Fruit fly (Drosophila melanogaster) whole organism, embryonic: ENCODE data around the gene CG43049.

Experiments used
- Ada2b ChIP-seq: fragments of 200-800 bp; sonication (Bioruptor generic); IDR thresholded peaks from 2 replicates; pipeline ENCODE4 v1.3.6; 2022; ENCODE audit warnings: missing biosample characterization, missing genetic modification characterization
- CG10565 ChIP-seq: fragments of 200-800 bp; sonication (Bioruptor generic); optimal IDR thresholded peaks from 3 replicates; lab custom pipeline; 2016; ENCODE audit warnings: missing biosample characterization, mild to moderate bottlenecking, missing genetic modification characterization
- CG11085 ChIP-seq: fragments of 200-800 bp; sonication (Bioruptor generic); IDR thresholded peaks from 2 replicates; pipeline ENCODE4 v1.3.6; 2022; ENCODE audit warnings: missing biosample characterization, missing genetic modification characterization
- CG11696 ChIP-seq: fragments of 200-800 bp; sonication (Bioruptor generic); IDR thresholded peaks from 2 replicates; pipeline ENCODE4 v1.3.6; 2022; ENCODE audit warnings: missing biosample characterization, missing genetic modification characterization
- CG15011 ChIP-seq: fragments of 200-800 bp; sonication (Bioruptor generic); optimal IDR thresholded peaks from 3 replicates; lab custom pipeline; 2018; ENCODE audit warnings: missing biosample characterization, mild to moderate bottlenecking, missing genetic modification characterization
- CG17361 ChIP-seq: fragments of 200-800 bp; sonication (Bioruptor generic); IDR thresholded peaks from 3 replicates; pipeline ENCODE4 v1.3.6; 2022; ENCODE audit warnings: missing biosample characterization, missing genetic modification characterization
- CG31441 ChIP-seq: fragments of 200-800 bp; sonication (Bioruptor generic); IDR thresholded peaks from 2 replicates; pipeline ENCODE4 v1.3.6; 2022; ENCODE audit warnings: missing biosample characterization, missing genetic modification characterization
- CG34224 ChIP-seq: fragments of 200-800 bp; sonication (Bioruptor generic); IDR thresholded peaks from 3 replicates; pipeline ENCODE4 v1.3.6; 2022; ENCODE audit warnings: missing biosample characterization, missing genetic modification characterization; ENCODE audit not compliant: partially characterized antibody
- CG34376 ChIP-seq: fragments of 200-800 bp; sonication (Bioruptor generic); optimal IDR thresholded peaks from 2 replicates; lab custom pipeline; 2018; ENCODE audit warnings: missing biosample characterization, mild to moderate bottlenecking, missing genetic modification characterization
- CG6175 ChIP-seq: fragments of 200-800 bp; sonication (Bioruptor generic); IDR thresholded peaks from 3 replicates; pipeline ENCODE4 v1.3.6; 2022; ENCODE audit warnings: missing biosample characterization, missing genetic modification characterization
- CG6791 ChIP-seq: fragments of 200-800 bp; sonication (Bioruptor generic); IDR thresholded peaks from 3 replicates; pipeline ENCODE4 v1.3.6; 2022; ENCODE audit warnings: missing biosample characterization, missing genetic modification characterization; ENCODE audit not compliant: partially characterized antibody
- CG8478 ChIP-seq: fragments of >200 bp; optimal IDR thresholded peaks from 2 replicates; lab custom pipeline; 2018
- Dll ChIP-seq: fragments of 200-800 bp; sonication (Bioruptor generic); IDR thresholded peaks from 4 replicates; pipeline ENCODE4 v1.3.6; 2022; ENCODE audit warnings: missing biosample characterization, missing genetic modification characterization; ENCODE audit not compliant: partially characterized antibody
- Elba2 ChIP-seq: fragments of 200-800 bp; sonication (Bioruptor generic); optimal IDR thresholded peaks from 3 replicates; lab custom pipeline; 2016; ENCODE audit warnings: missing biosample characterization, missing genetic modification characterization
- Ets97D ChIP-seq: fragments of 200-800 bp; sonication (Bioruptor generic); optimal IDR thresholded peaks from 3 replicates; lab custom pipeline; 2016; ENCODE audit warnings: missing biosample characterization, missing genetic modification characterization
- Lpt ChIP-seq: fragments of >200 bp; optimal IDR thresholded peaks from 2 replicates; lab custom pipeline; 2018; ENCODE audit warnings: missing biosample characterization, missing genetic modification characterization
- Mes4 ChIP-seq: fragments of 200-800 bp; sonication (Bioruptor generic); optimal IDR thresholded peaks from 2 replicates; lab custom pipeline; 2016; ENCODE audit warnings: missing biosample characterization, missing genetic modification characterization
- Nf-YC ChIP-seq: fragments of 200-800 bp; optimal IDR thresholded peaks from 3 replicates; lab custom pipeline; 2019; ENCODE audit warnings: missing biosample characterization, mild to moderate bottlenecking, missing genetic modification characterization, moderate library complexity
- PHDP ChIP-seq: fragments of 200-800 bp; sonication (Bioruptor generic); optimal IDR thresholded peaks from 3 replicates; lab custom pipeline; 2018; ENCODE audit warnings: missing biosample characterization, mild to moderate bottlenecking, missing genetic modification characterization, moderate library complexity
- Rfx ChIP-seq: fragments of 200-800 bp; sonication (Bioruptor generic); IDR thresholded peaks from 2 replicates; pipeline ENCODE4 v1.3.6; 2022; ENCODE audit warnings: missing biosample characterization, missing genetic modification characterization
- Sry-δ ChIP-seq: fragments of 200-800 bp; sonication (Bioruptor generic); optimal IDR thresholded peaks from 2 replicates; lab custom pipeline; 2016; ENCODE audit warnings: missing biosample characterization, missing genetic modification characterization
- amos ChIP-seq: fragments of 200-800 bp; sonication (Bioruptor generic); IDR thresholded peaks from 2 replicates; pipeline ENCODE4 v1.3.6; 2022; ENCODE audit warnings: missing biosample characterization, missing genetic modification characterization; ENCODE audit not compliant: partially characterized antibody
- chif ChIP-seq, 2 experiments: fragments of 200-800 bp; sonication (Bioruptor generic); optimal IDR thresholded peaks; 3 replicates each; lab custom pipeline; 2016; ENCODE audit warnings: missing biosample characterization in 2 of 2, missing genetic modification characterization in 2 of 2
- chm ChIP-seq: fragments of 200-800 bp; sonication (Bioruptor generic); IDR thresholded peaks from 2 replicates; pipeline ENCODE4 v1.3.6; 2022; ENCODE audit warnings: missing biosample characterization, missing genetic modification characterization
- chn ChIP-seq: fragments of 200-800 bp; sonication (Bioruptor generic); optimal IDR thresholded peaks from 2 replicates; lab custom pipeline; 2016; ENCODE audit warnings: missing biosample characterization, missing genetic modification characterization
- crp ChIP-seq, 2 experiments: fragments of 200-800 bp; sonication (Bioruptor generic); optimal IDR thresholded peaks; 2 replicates in 1 of 2; 3 replicates in 1 of 2; lab custom pipeline; 2017; ENCODE audit warnings: missing biosample characterization in 2 of 2, missing genetic modification characterization in 2 of 2, mild to moderate bottlenecking in 1 of 2, moderate library complexity in 1 of 2
- dmrt99B ChIP-seq: fragments of 200-800 bp; sonication (Bioruptor generic); optimal IDR thresholded peaks from 2 replicates; lab custom pipeline; 2018; ENCODE audit warnings: missing biosample characterization, mild to moderate bottlenecking, missing genetic modification characterization, moderate library complexity
- exex ChIP-seq: fragments of 200-800 bp; sonication (Bioruptor generic); optimal IDR thresholded peaks from 4 replicates; lab custom pipeline; 2018; ENCODE audit warnings: missing biosample characterization, mild to moderate bottlenecking, missing genetic modification characterization, moderate library complexity
- ftz-f1 ChIP-seq: fragments of 200-800 bp; sonication (Bioruptor generic); optimal IDR thresholded peaks from 2 replicates; lab custom pipeline; 2016; ENCODE audit warnings: missing biosample characterization, missing genetic modification characterization
- gcm ChIP-seq: fragments of 200-800 bp; sonication (Bioruptor generic); optimal IDR thresholded peaks from 2 replicates; lab custom pipeline; 2019; ENCODE audit warnings: missing biosample characterization, mild to moderate bottlenecking, missing genetic modification characterization, moderate library complexity
- gcm2 ChIP-seq: fragments of 200-800 bp; sonication (Bioruptor generic); optimal IDR thresholded peaks from 2 replicates; lab custom pipeline; 2016; ENCODE audit warnings: missing biosample characterization, missing genetic modification characterization
- grn ChIP-seq: fragments of 200-800 bp; sonication (Bioruptor generic); optimal IDR thresholded peaks from 3 replicates; lab custom pipeline; 2017; ENCODE audit warnings: missing biosample characterization, missing genetic modification characterization
- gro ChIP-seq: fragments of 200-800 bp; sonication (Bioruptor generic); optimal IDR thresholded peaks from 2 replicates; lab custom pipeline; 2016; ENCODE audit warnings: missing biosample characterization, missing genetic modification characterization
- h ChIP-seq: fragments of >200 bp; optimal IDR thresholded peaks from 2 replicates; lab custom pipeline; 2017
- hkb ChIP-seq, 2 experiments: fragments of 200-800 bp in 1 of 2; fragments of >200 bp in 1 of 2; sonication (Bioruptor generic) in 1 of 2; IDR thresholded peaks in 1 of 2; optimal IDR thresholded peaks in 1 of 2; 2 replicates each; pipeline versions ENCODE4 v1.3.6 to Lab custom; 2017 to 2022; ENCODE audit warnings: missing biosample characterization in 1 of 2, missing genetic modification characterization in 1 of 2
- jumu ChIP-seq: fragments of 200-800 bp; sonication (Bioruptor generic); optimal IDR thresholded peaks from 3 replicates; lab custom pipeline; 2016; ENCODE audit warnings: missing biosample characterization, missing genetic modification characterization
- klu ChIP-seq: fragments of 200-800 bp; sonication (Bioruptor generic); IDR thresholded peaks from 2 replicates; pipeline ENCODE4 v1.3.6; 2022; ENCODE audit warnings: missing biosample characterization, missing genetic modification characterization
- kni ChIP-seq: fragments of 200-800 bp; sonication (Bioruptor generic); optimal IDR thresholded peaks from 3 replicates; lab custom pipeline; 2017; ENCODE audit warnings: mild to moderate bottlenecking, missing biosample characterization, missing genetic modification reagents, missing genetic modification characterization
- lbe ChIP-seq: fragments of 200-800 bp; sonication (Bioruptor generic); optimal IDR thresholded peaks from 2 replicates; lab custom pipeline; 2016; ENCODE audit warnings: missing biosample characterization, mild to moderate bottlenecking, missing genetic modification characterization
- phol ChIP-seq: fragments of 200-800 bp; sonication (Bioruptor generic); optimal IDR thresholded peaks from 3 replicates; lab custom pipeline; 2018; ENCODE audit warnings: missing biosample characterization, mild to moderate bottlenecking, missing genetic modification characterization, moderate library complexity
- pros ChIP-seq: fragments of 200-800 bp; sonication (Bioruptor generic); optimal IDR thresholded peaks from 3 replicates; lab custom pipeline; 2019; ENCODE audit warnings: missing biosample characterization, mild to moderate bottlenecking, missing genetic modification characterization, moderate library complexity
- pzg ChIP-seq: fragments of 200-800 bp; sonication (Bioruptor generic); optimal IDR thresholded peaks from 3 replicates; lab custom pipeline; 2018; ENCODE audit warnings: missing biosample characterization, mild to moderate bottlenecking, missing genetic modification characterization, moderate library complexity
- rib ChIP-seq: fragments of 200-800 bp; sonication (Bioruptor generic); IDR thresholded peaks from 2 replicates; pipeline ENCODE4 v1.3.6; 2022; ENCODE audit warnings: missing biosample characterization, missing genetic modification characterization
- row ChIP-seq: fragments of 200-800 bp; sonication (Bioruptor generic); IDR thresholded peaks from 3 replicates; pipeline ENCODE4 v1.3.6; 2022; ENCODE audit warnings: missing biosample characterization, missing genetic modification characterization
- tap ChIP-seq: fragments of 200-800 bp; optimal IDR thresholded peaks from 3 replicates; lab custom pipeline; 2019; ENCODE audit warnings: missing biosample characterization, mild to moderate bottlenecking, missing genetic modification characterization, moderate library complexity
- tna ChIP-seq: fragments of 200-800 bp; sonication (Bioruptor generic); IDR thresholded peaks from 2 replicates; pipeline ENCODE4 v1.3.6; 2022; ENCODE audit warnings: missing biosample characterization, missing genetic modification characterization; ENCODE audit not compliant: partially characterized antibody
- toy ChIP-seq: fragments of 200-800 bp; sonication (Bioruptor generic); IDR thresholded peaks from 2 replicates; pipeline ENCODE4 v1.3.6; 2022; ENCODE audit warnings: missing biosample characterization, missing genetic modification characterization
- ttk ChIP-seq: fragments of 200-800 bp; sonication (Bioruptor generic); IDR thresholded peaks from 2 replicates; pipeline ENCODE4 v2.1.2; 2022; ENCODE audit warnings: missing biosample characterization, missing genetic modification characterization
- yki ChIP-seq: fragments of >200 bp; optimal IDR thresholded peaks from 3 replicates; lab custom pipeline; 2018

Gene CG43049

dm6 chr3L:18890283-18891175, 34.4 kb upstream of the CG43049 start, which contains the start of gene CG3961 (continued):
- TF ChIP-seq CG8478 (lab: Kevin White, UChicago): no peak
- peak; percentile 63 for TF ChIP-seq CG11696 (GFP tag; lab: Robert Waterston, UW)
- TF ChIP-seq Ada2b: peak; percentile 80
- TF ChIP-seq toy: peak; percentile 69; the same call in 1 of the 2 replicates
- peak; percentile 84 for TF ChIP-seq CG34376 (GFP tag; lab: Kevin White, UChicago)
- TF ChIP-seq yki (lab: Kevin White, UChicago): peak; percentile 49
- TF ChIP-seq CG31441 (GFP tag; lab: Robert Waterston, UW): peak; percentile 99
- peak; percentile 83; the same call in 1 of the 2 replicates for TF ChIP-seq chm (GFP tag; lab: Robert Waterston, UW)
- TF ChIP-seq Rfx (GFP tag; lab: Robert Waterston, UW): peak; percentile 82; the same call in 1 of the 2 replicates
- TF ChIP-seq Elba2 (GFP tag; lab: Kevin White, UChicago): no peak
- TF ChIP-seq dmrt99B (tag; lab: Kevin White, UChicago): peak; percentile 99
- peak; percentile 89 for TF ChIP-seq Nf-YC (tag; lab: Kevin White, UChicago)
- TF ChIP-seq CG17361 (GFP tag; lab: Robert Waterston, UW): peak; percentile 100
- TF ChIP-seq Mes4 (GFP tag; lab: Kevin White, UChicago): peak; percentile 86
- peak; percentile 86 for TF ChIP-seq kni (GFP tag; lab: Kevin White, UChicago)
- TF ChIP-seq chif (GFP tag; optimal IDR thresholded peaks at IDR 0.05; lab: Kevin White, UChicago): peak; percentile 85 to 94
- no peak for TF ChIP-seq ftz-f1
- TF ChIP-seq h: no peak
- peak; percentile 94 for TF ChIP-seq lbe (GFP tag; lab: Kevin White, UChicago)
- peak; percentile 97 for TF ChIP-seq CG15011 (GFP tag; lab: Kevin White, UChicago)
- TF ChIP-seq pzg: no peak
- TF ChIP-seq CG11085: peak; percentile 59
- peak; percentile 97 for TF ChIP-seq PHDP (tag; lab: Kevin White, UChicago)
- peak; percentile 97 for TF ChIP-seq tap (tag; lab: Kevin White, UChicago)
- no peak for TF ChIP-seq Lpt (GFP tag; lab: Kevin White, UChicago)
- TF ChIP-seq jumu (GFP tag; lab: Kevin White, UChicago): peak; percentile 75
- peak in 1 of 2 experiments; percentile 72 for TF ChIP-seq crp (GFP tag; optimal IDR thresholded peaks at IDR 0.05; lab: Kevin White, UChicago)
- no peak for TF ChIP-seq tna (GFP tag; lab: Robert Waterston, UW)
- TF ChIP-seq Dll: no peak
- TF ChIP-seq Ets97D (GFP tag; lab: Kevin White, UChicago): peak; percentile 40
- no peak; the same call in 1 of the 2 replicates for TF ChIP-seq amos (GFP tag; lab: Robert Waterston, UW)
- TF ChIP-seq ttk (GFP tag; lab: Robert Waterston, UW): peak; percentile 94
- TF ChIP-seq hkb (optimal IDR thresholded peaks at IDR 0.05; lab: Kevin White, UChicago): no peak
- TF ChIP-seq hkb (GFP tag; IDR thresholded peaks at IDR 0.05; lab: Robert Waterston, UW): peak; percentile 94
- TF ChIP-seq CG6791 (GFP tag; lab: Robert Waterston, UW): 0 out of 3 replicates have a peak, but pooled peaks have one; percentile 21
- TF ChIP-seq phol: peak; percentile 99
- TF ChIP-seq CG10565 (GFP tag; lab: Kevin White, UChicago): peak; percentile 71
- TF ChIP-seq CG6175: no peak
- peak; percentile 92 for TF ChIP-seq chn
- TF ChIP-seq CG34224 (GFP tag; lab: Robert Waterston, UW): peak; percentile 8; the same call in 1 of the 3 replicates
- peak; percentile 99 for TF ChIP-seq gcm
- TF ChIP-seq pros: peak; percentile 56
- TF ChIP-seq exex: peak; percentile 76
- no peak for TF ChIP-seq gro (GFP tag; lab: Kevin White, UChicago)
- peak; percentile 85 for TF ChIP-seq grn
- peak; percentile 94 for TF ChIP-seq row (GFP tag; lab: Robert Waterston, UW)
- peak; percentile 43 for TF ChIP-seq Sry-δ (GFP tag; lab: Kevin White, UChicago)
- TF ChIP-seq klu: peak; percentile 91
- TF ChIP-seq rib (GFP tag; lab: Robert Waterston, UW): no peak
- TF ChIP-seq gcm2 (GFP tag; lab: Kevin White, UChicago): peak; percentile 79
